Worm (Caenorhabditis elegans) whole organism, L4 larva: ENCODE results near the gene zipt-2.3.

ENCODE experiments used
- D1046.2 ChIP-seq: fragments of 200-800 bp; sonication (Bioruptor generic); IDR thresholded peaks from 2 replicates; pipeline ENCODE4 v1.3.6; 2022; ENCODE audit warnings: missing genetic modification characterization, missing compliant biosample characterization
- F10B5.3 ChIP-seq: sonication (generic microtip); optimal IDR thresholded peaks from 2 replicates; lab custom pipeline; 2016; ENCODE audit warnings: mild to moderate bottlenecking, missing genetic modification characterization, missing compliant biosample characterization
- F26F4.8 ChIP-seq: fragments of 200-800 bp; sonication (Bioruptor generic); conservative IDR thresholded peaks from 2 replicates; pipeline ENCODE4 v1.3.6; 2022; ENCODE audit warnings: missing genetic modification characterization, missing compliant biosample characterization
- F49E8.2 ChIP-seq: sonication (generic microtip); optimal IDR thresholded peaks from 2 replicates; lab custom pipeline; 2016; ENCODE audit warnings: missing compliant biosample characterization, mild to moderate bottlenecking, missing genetic modification characterization, borderline replicate concordance
- R02D3.7 ChIP-seq: fragments of 150-350 bp; sonication (generic microtip); optimal IDR thresholded peaks from 3 replicates; lab custom pipeline; 2014; ENCODE audit warnings: missing biosample characterization, missing genetic modification characterization
- Y48G9A.11 ChIP-seq: fragments of 200-800 bp; sonication (Bioruptor generic); IDR thresholded peaks from 2 replicates; pipeline ENCODE4 v1.3.6; 2022; ENCODE audit warnings: missing genetic modification reagents, missing genetic modification characterization, missing compliant biosample characterization
- Y5F2A.4 ChIP-seq: fragments of 200-800 bp; sonication (Bioruptor generic); optimal IDR thresholded peaks from 2 replicates; lab custom pipeline; 2018; ENCODE audit warnings: mild to moderate bottlenecking, missing genetic modification characterization, missing compliant biosample characterization
- aha-1 ChIP-seq: fragments of 150-350 bp; peaks from one replicate; lab custom pipeline; 2014; ENCODE audit warnings: missing biosample characterization, missing genetic modification characterization
- ama-1 ChIP-seq: fragments of 150-350 bp; optimal IDR thresholded peaks from 2 replicates; lab custom pipeline; 2014; ENCODE audit warnings: inconsistent platforms, mixed read lengths
- ceh-28 ChIP-seq: fragments of 150-350 bp; optimal IDR thresholded peaks from 2 replicates; lab custom pipeline; 2014; ENCODE audit warnings: missing biosample characterization, missing genetic modification reagents, missing genetic modification characterization
- ces-1 ChIP-seq: fragments of 150-350 bp; sonication (generic microtip); optimal IDR thresholded peaks from 4 replicates; lab custom pipeline; 2014; ENCODE audit warnings: missing biosample characterization, missing genetic modification reagents, missing genetic modification characterization
- dmd-6 ChIP-seq: fragments of 200-800 bp; sonication (Bioruptor generic); IDR thresholded peaks from 2 replicates; pipeline ENCODE4 v1.3.6; 2022; ENCODE audit warnings: missing genetic modification reagents, missing genetic modification characterization, missing compliant biosample characterization
- dpl-1 ChIP-seq: fragments of 150-350 bp; optimal IDR thresholded peaks from 2 replicates; lab custom pipeline; 2014; ENCODE audit warnings: missing biosample characterization, missing genetic modification reagents, missing genetic modification characterization
- dve-1 ChIP-seq: sonication (generic microtip); optimal IDR thresholded peaks from 2 replicates; lab custom pipeline; 2017; ENCODE audit warnings: antibody characterized with exemption, mild to moderate bottlenecking, missing genetic modification characterization, missing compliant biosample characterization; ENCODE audit not compliant: insufficient read depth
- egl-43 ChIP-seq: fragments of 200-800 bp; sonication (Bioruptor generic); IDR thresholded peaks from 2 replicates; pipeline ENCODE4 v1.3.6; 2022; ENCODE audit warnings: missing genetic modification reagents, missing genetic modification characterization, missing compliant biosample characterization
- fkh-10 ChIP-seq: fragments of 150-350 bp; optimal IDR thresholded peaks from 2 replicates; lab custom pipeline; 2014; ENCODE audit warnings: missing biosample characterization, missing genetic modification reagents, missing genetic modification characterization
- fos-1 ChIP-seq: fragments of 150-350 bp; optimal IDR thresholded peaks from 2 replicates; lab custom pipeline; 2014; ENCODE audit warnings: missing biosample characterization, missing genetic modification characterization
- lin-29 ChIP-seq: fragments of 200-800 bp; sonication (Bioruptor generic); IDR thresholded peaks from 2 replicates; pipeline ENCODE4 v1.3.6; 2022; ENCODE audit warnings: missing genetic modification reagents, missing genetic modification characterization, missing compliant biosample characterization
- lin-38 ChIP-seq: fragments of 200-800 bp; sonication (Bioruptor generic); IDR thresholded peaks from 2 replicates; pipeline ENCODE4 v1.3.6; 2022; ENCODE audit warnings: missing genetic modification reagents, missing genetic modification characterization, missing compliant biosample characterization
- lsy-2 ChIP-seq, 2 experiments: fragments of 150-350 bp in 1 of 2; sonication (generic microtip) in 1 of 2; optimal IDR thresholded peaks; 2 replicates each; lab custom pipeline; 2014 to 2017; ENCODE audit warnings: missing biosample characterization in 2 of 2, missing genetic modification characterization in 2 of 2
- madf-9 ChIP-seq: fragments of 200-800 bp; sonication (Bioruptor generic); conservative IDR thresholded peaks from 2 replicates; pipeline ENCODE4 v1.3.6; 2022; ENCODE audit warnings: missing genetic modification reagents, missing genetic modification characterization, missing compliant biosample characterization
- mep-1 ChIP-seq: fragments of 150-350 bp; sonication (generic microtip); optimal IDR thresholded peaks from 3 replicates; lab custom pipeline; 2014; ENCODE audit warnings: missing biosample characterization, missing genetic modification characterization
- nhr-237 ChIP-seq: sonication (generic microtip); optimal IDR thresholded peaks from 2 replicates; lab custom pipeline; 2017; ENCODE audit warnings: missing biosample characterization, missing genetic modification characterization
- nhr-41 ChIP-seq: fragments of 200-800 bp; sonication (Bioruptor generic); IDR thresholded peaks from 2 replicates; pipeline ENCODE4 v1.3.6; 2022; ENCODE audit warnings: missing genetic modification reagents, missing genetic modification characterization, missing compliant biosample characterization
- nhr-42 ChIP-seq: fragments of 200-800 bp; sonication (Bioruptor generic); IDR thresholded peaks from 2 replicates; pipeline ENCODE4 v1.3.6; 2022; ENCODE audit warnings: missing genetic modification characterization, missing compliant biosample characterization
- sdz-12 ChIP-seq: fragments of 200-800 bp; sonication (Bioruptor generic); optimal IDR thresholded peaks from 2 replicates; lab custom pipeline; 2018; ENCODE audit warnings: mild to moderate bottlenecking, missing genetic modification characterization, missing compliant biosample characterization
- skn-1 ChIP-seq: fragments of 150-350 bp; optimal IDR thresholded peaks from 2 replicates; lab custom pipeline; 2014; ENCODE audit warnings: missing biosample characterization, missing genetic modification characterization
- snpc-1.2 ChIP-seq: fragments of 200-800 bp; sonication (Bioruptor generic); IDR thresholded peaks from 2 replicates; pipeline ENCODE4 v1.3.6; 2022; ENCODE audit warnings: missing genetic modification reagents, missing genetic modification characterization, missing compliant biosample characterization
- spr-3 ChIP-seq: fragments of 200-800 bp; sonication (Bioruptor generic); optimal IDR thresholded peaks from 2 replicates; lab custom pipeline; 2018; ENCODE audit warnings: mild to moderate bottlenecking, missing genetic modification characterization, missing compliant biosample characterization
- unc-39 ChIP-seq: sonication (generic microtip); optimal IDR thresholded peaks from 2 replicates; lab custom pipeline; 2017; ENCODE audit warnings: missing biosample characterization, missing genetic modification characterization
- unc-62 ChIP-seq, 3 experiments: fragments of 150-350 bp in 1 of 3; sonication (generic microtip); optimal IDR thresholded peaks in 2 of 3; peaks in 1 of 3; 1 replicate in 1 of 3; 2 replicates in 2 of 3; lab custom pipeline; 2014 to 2017; ENCODE audit warnings: missing biosample characterization in 3 of 3, missing genetic modification characterization in 3 of 3, missing genetic modification reagents in 3 of 3, missing genotype in 1 of 3
- zag-1 ChIP-seq: fragments of 150-350 bp; optimal IDR thresholded peaks from 2 replicates; lab custom pipeline; 2014; ENCODE audit warnings: missing biosample characterization, missing genetic modification characterization
- zip-2 ChIP-seq: fragments of 150-350 bp; optimal IDR thresholded peaks from 2 replicates; lab custom pipeline; 2014; ENCODE audit warnings: missing biosample characterization, missing genetic modification characterization

The zipt-2.3 gene

ce11 chrII:13721218-13721617, 5.5 kb upstream of the zipt-2.3 start, which contains the start of gene sre-46:
TSS of gene sre-46 (minus strand) at chrII:13721318.
- TF ChIP-seq lin-38 (GFP tag; lab: Robert Waterston, UW) (no peak), spr-3 (GFP tag; lab: Kevin White, UChicago) (no peak), Y5F2A.4 (no peak), unc-39 (tag; lab: Kevin White, UChicago) (no peak), lsy-2 (tag; optimal IDR thresholded peaks at IDR 0.05; lab: Kevin White, UChicago) (no peak), nhr-237 (tag; lab: Kevin White, UChicago) (no peak), F26F4.8 (GFP tag; lab: Robert Waterston, UW) (no peak), skn-1 (tag; lab: Kevin White, UChicago) (no peak), R02D3.7 (tag; lab: Kevin White, UChicago) (no peak), fkh-10 (no peak), nhr-42 (no peak), ama-1 (lab: Kevin White, UChicago) (no peak), mep-1 (tag; lab: Kevin White, UChicago) (no peak), dve-1 (tag; lab: Kevin White, UChicago) (no peak), madf-9 (GFP tag; lab: Robert Waterston, UW) (no peak), nhr-41 (GFP tag; lab: Robert Waterston, UW) (no peak), dpl-1 (GFP tag; lab: Kevin White, UChicago) (no peak), aha-1 (tag; lab: Kevin White, UChicago) (no peak), sdz-12 (GFP tag; lab: Kevin White, UChicago) (no peak)
- TF ChIP-seq, all 104 proteins: peak for 0

ce11 chrII:13720650-13721049, 5.0 kb upstream of the zipt-2.3 start:
- TF ChIP-seq dmd-6 (GFP tag; lab: Robert Waterston, UW) (no peak), nhr-42 (peak; percentile 56; the same call in 1 of the 2 replicates), unc-62 (GFP tag; optimal IDR thresholded peaks at IDR 0.05 in 1 of 2; lab: Kevin White, UChicago) (peak in 1 of 2 experiments; percentile 83), unc-62 (tag; optimal IDR thresholded peaks at IDR 0.05; lab: Kevin White, UChicago) (no peak)

DNA sequence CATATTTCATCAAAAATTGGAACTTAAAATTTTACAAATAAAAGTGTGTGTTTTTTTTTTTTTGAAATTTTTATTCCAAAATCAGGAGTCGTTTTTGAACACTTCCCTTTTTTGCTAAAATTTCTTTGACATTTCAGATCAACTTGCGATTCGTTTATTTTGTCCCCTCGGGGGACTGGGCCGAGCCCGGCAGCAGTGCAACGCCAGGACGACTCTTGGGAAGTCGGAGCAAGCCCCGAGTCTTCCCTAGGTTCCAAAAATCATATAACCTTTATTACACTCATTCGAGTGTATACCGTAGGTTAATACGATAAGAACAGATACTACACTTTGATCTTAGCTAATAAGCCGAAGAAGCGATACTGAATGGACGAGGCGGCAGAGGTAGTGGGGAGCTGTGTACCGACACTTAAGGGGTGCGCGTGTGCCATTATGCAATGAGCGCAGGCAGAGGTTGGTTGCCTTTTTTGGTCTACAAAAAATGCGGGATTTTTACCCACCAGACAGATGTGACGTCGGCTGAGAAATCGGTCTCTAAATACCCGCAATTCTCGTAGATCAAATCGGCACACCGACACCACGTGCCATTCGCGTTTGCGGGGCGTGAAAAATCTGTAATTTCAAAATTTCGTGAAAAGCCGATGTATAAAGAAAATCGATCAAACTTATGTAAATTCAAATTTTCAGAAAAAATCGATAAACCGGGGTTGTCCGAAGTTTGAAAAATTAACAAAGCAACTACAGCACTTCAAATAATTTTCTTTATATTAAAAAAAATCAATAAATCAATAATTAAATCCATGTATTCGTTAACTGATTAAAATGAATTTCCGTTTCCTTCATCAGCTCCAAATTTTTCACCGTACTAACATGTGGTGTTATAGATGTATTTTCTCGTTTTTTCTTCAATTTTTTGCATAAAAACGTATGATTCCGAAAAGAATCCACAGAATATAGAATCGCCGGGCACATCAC, 2.0 kb upstream of the zipt-2.3 start:
- TF ChIP-seq lin-29 (no peak), fkh-10 (no peak), D1046.2 (GFP tag; lab: Robert Waterston, UW) (no peak), F49E8.2 (peak; percentile 73), ceh-28 (peak; percentile 98), Y48G9A.11 (0 out of 2 replicates have a peak, but pooled peaks have one; percentile 26), zag-1 (tag; lab: Kevin White, UChicago) (no peak), F10B5.3 (tag; lab: Kevin White, UChicago) (no peak), dmd-6 (GFP tag; lab: Robert Waterston, UW) (peak; percentile 13; the same call in 1 of the 2 replicates), snpc-1.2 (GFP tag; lab: Robert Waterston, UW) (0 out of 2 replicates have a peak, but pooled peaks have one; percentile 52), fos-1 (tag; lab: Kevin White, UChicago) (no peak), egl-43 (peak; percentile 58; the same call in 1 of the 2 replicates)

DNA sequence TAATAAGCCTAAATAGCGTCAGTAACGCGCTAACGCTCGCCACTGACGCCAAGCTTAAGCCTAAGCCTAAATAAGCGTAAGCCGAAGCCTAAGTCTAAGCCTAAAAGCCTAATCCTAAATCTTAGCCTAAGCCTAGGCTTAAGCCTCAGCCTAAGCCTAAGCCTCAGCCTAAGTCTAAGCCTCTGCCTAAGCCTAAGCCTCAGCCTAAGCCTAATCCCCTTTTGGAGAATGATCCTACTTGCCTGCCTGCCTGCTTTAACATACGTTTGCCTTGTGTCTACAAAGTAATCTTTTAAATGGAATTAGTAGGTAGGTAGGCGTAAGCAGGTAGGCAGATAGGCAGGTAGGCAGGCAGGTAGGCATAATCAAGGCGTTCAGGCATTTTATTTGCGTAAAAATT, 346 bp downstream of the zipt-2.3 start:
- no peak for TF ChIP-seq lsy-2 (tag; optimal IDR thresholded peaks at IDR 0.05; lab: Kevin White, UChicago)
- TF ChIP-seq unc-62 (GFP tag; optimal IDR thresholded peaks at IDR 0.05 in 1 of 2; lab: Kevin White, UChicago): peak in 1 of 2 experiments; percentile 67
- TF ChIP-seq unc-62 (tag; optimal IDR thresholded peaks at IDR 0.05; lab: Kevin White, UChicago): no peak
- no peak for TF ChIP-seq zip-2 (tag; lab: Kevin White, UChicago)
- no peak for TF ChIP-seq ces-1
